Fruit fly (Drosophila melanogaster): ENCODE data around the gene RpL30.

Gene RpL30

DNA sequence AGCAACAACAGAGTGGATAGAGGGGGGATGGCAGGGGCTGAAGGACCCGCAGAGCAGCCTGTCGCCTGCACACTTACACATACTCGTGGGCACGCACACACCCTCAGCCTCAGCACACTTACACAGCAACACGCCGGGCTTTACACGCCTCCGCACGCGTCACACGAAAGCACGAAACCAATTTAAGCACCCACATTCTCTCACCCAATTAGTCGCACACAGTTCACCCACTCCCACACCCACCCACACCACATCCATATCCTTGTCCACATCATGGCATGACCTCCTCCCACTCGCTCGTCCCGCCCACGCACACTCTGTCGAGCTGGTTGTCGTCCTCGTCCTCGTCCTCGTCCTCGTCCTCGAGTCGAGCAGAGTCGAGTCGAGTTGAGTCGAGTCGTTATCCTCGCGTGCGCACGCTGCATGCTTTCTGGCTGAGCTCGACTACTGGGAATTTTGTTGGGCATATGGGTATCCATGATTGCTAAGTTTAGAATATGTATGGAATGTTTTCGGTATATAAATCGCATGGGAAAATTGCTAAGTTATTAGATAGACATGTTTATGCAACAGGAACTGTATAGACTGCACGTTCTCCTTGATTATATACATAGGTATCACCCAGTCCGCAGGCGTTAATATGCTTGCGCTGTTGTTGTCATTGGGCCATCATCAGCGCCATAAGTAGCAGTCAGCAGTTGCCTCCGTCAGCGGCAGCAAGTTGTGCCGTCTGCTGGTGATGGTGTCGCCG, 3.0 kb upstream of the RpL30 start (continued):
- TF ChIP-seq pros (GFP tag; optimal IDR thresholded peaks at IDR 0.05) (no peak), CG15479 (GFP tag; optimal IDR thresholded peaks at IDR 0.05) (no peak), stwl (tag; optimal IDR thresholded peaks at IDR 0.05) (no peak), slbo (GFP tag; IDR thresholded peaks at IDR 0.05) (peak; percentile 93), CG9797 (GFP tag; optimal IDR thresholded peaks at IDR 0.05) (no peak), MBD-R2 (GFP tag; IDR thresholded peaks at IDR 0.05) (peak; percentile 41; the same call in 1 of the 2 replicates), Usf (GFP tag; optimal IDR thresholded peaks at IDR 0.05) (peak; percentile 10), Dref (GFP tag; IDR thresholded peaks at IDR 0.05) (no peak), Pdp1 (GFP tag; optimal IDR thresholded peaks at IDR 0.05) (peak; percentile 77), cg (GFP tag; optimal IDR thresholded peaks at IDR 0.05) (peak; percentile 27), dpn (GFP tag; optimal IDR thresholded peaks at IDR 0.05) (peak; percentile 81), Ada2b (GFP tag; IDR thresholded peaks at IDR 0.05) (peak; percentile 83), Rx (GFP tag; IDR thresholded peaks at IDR 0.05) (peak; percentile 80), CG13894 (tag; optimal IDR thresholded peaks at IDR 0.05) (peak; percentile 87), Sin3A (optimal IDR thresholded peaks at IDR 0.05) (no peak), cwo (GFP tag; optimal IDR thresholded peaks at IDR 0.05) (peak; percentile 87), seq (GFP tag; IDR thresholded peaks at IDR 0.05) (peak; percentile 82), toy (GFP tag; IDR thresholded peaks at IDR 0.05) (0 out of 2 replicates have a peak, but pooled peaks have one; percentile 44), CG7357 (GFP tag; IDR thresholded peaks at IDR 0.05) (peak; percentile 76), CG2678 (tag; optimal IDR thresholded peaks at IDR 0.05) (peak; percentile 90), ewg (GFP tag; optimal IDR thresholded peaks at IDR 0.05) (peak; percentile 83), Stat92E (GFP tag; optimal IDR thresholded peaks at IDR 0.05) (no peak), schlank (tag; optimal IDR thresholded peaks at IDR 0.05) (peak; percentile 75), Fer1 (GFP tag; optimal IDR thresholded peaks at IDR 0.05) (peak; percentile 89), ttk (GFP tag; IDR thresholded peaks at IDR 0.05) (peak; percentile 86), prd (optimal IDR thresholded peaks at IDR 0.05) (no peak), prd (GFP tag; IDR thresholded peaks at IDR 0.05) (peak; percentile 92), CG9817 (tag; optimal IDR thresholded peaks at IDR 0.05) (peak; percentile 76), sqz (GFP tag; optimal IDR thresholded peaks at IDR 0.05) (peak; percentile 12), pfk (GFP tag; optimal IDR thresholded peaks at IDR 0.05) (no peak), Hr39 (optimal IDR thresholded peaks at IDR 0.05) (no peak), CHES-1-like (GFP tag; optimal IDR thresholded peaks at IDR 0.05) (peak; percentile 80), HmgD (GFP tag; optimal IDR thresholded peaks at IDR 0.05) (peak; percentile 59), bigmax (GFP tag; optimal IDR thresholded peaks at IDR 0.05) (no peak), vnd (GFP tag; IDR thresholded peaks at IDR 0.05; ENCODE audit: partially characterized antibody) (no peak), CG16779 (GFP tag; IDR thresholded peaks at IDR 0.05) (peak; percentile 10; the same call in 1 of the 2 replicates), CG9932 (GFP tag; IDR thresholded peaks at IDR 0.05) (peak; percentile 74), CG17186 (GFP tag; optimal IDR thresholded peaks at IDR 0.05) (peak; percentile 27), Nf-YC (tag; optimal IDR thresholded peaks at IDR 0.05) (peak; percentile 43), CG7786 (GFP tag; optimal IDR thresholded peaks at IDR 0.05) (peak; percentile 85), CG17328 (GFP tag; IDR thresholded peaks at IDR 0.05) (peak; percentile 75), CG7372 (GFP tag; IDR thresholded peaks at IDR 0.05) (peak; percentile 79), HHEX (GFP tag; optimal IDR thresholded peaks at IDR 0.05) (peak; percentile 81), CG6791 (GFP tag; IDR thresholded peaks at IDR 0.05; ENCODE audit: partially characterized antibody) (no peak), CG1602 (GFP tag; optimal IDR thresholded peaks at IDR 0.05) (peak; percentile 67), Mad (GFP tag; optimal IDR thresholded peaks at IDR 0.05) (peak; percentile 56), bcd (GFP tag; optimal IDR thresholded peaks at IDR 0.05) (peak; percentile 84), D19A (tag; optimal IDR thresholded peaks at IDR 0.05) (peak; percentile 69), da (GFP tag; optimal IDR thresholded peaks at IDR 0.05) (no peak), CG18476 (GFP tag; optimal IDR thresholded peaks at IDR 0.05) (peak; percentile 73)

Data from whole organism, embryonic.